Worm (Caenorhabditis elegans) whole organism, L3 larva: ENCODE measurements around the gene C34B4.4.
A peak's percentile ranks its signal among the peaks of the same experiment; 100 is the strongest.

ENCODE experiments used
- R02D3.7 ChIP-seq: fragments of 150-350 bp; optimal IDR thresholded peaks from 2 replicates; lab custom pipeline; 2014; ENCODE audit warnings: missing biosample characterization, missing genetic modification characterization
- ZK546.5 ChIP-seq: sonication (generic microtip); optimal IDR thresholded peaks from 2 replicates; lab custom pipeline; 2017; ENCODE audit warnings: missing biosample characterization, missing genetic modification characterization
- ama-1 ChIP-seq: fragments of 150-350 bp; optimal IDR thresholded peaks from 2 replicates; lab custom pipeline; 2018
- ceh-16 ChIP-seq: sonication (generic microtip); optimal IDR thresholded peaks from 2 replicates; lab custom pipeline; 2017; ENCODE audit warnings: missing biosample characterization, missing genetic modification characterization
- ceh-28 ChIP-seq: fragments of 150-350 bp; optimal IDR thresholded peaks from 2 replicates; lab custom pipeline; 2014; ENCODE audit warnings: missing biosample characterization, missing genetic modification reagents, missing genetic modification characterization
- ceh-82 ChIP-seq: fragments of 150-350 bp; optimal IDR thresholded peaks from 2 replicates; lab custom pipeline; 2014; ENCODE audit warnings: missing biosample characterization, missing genetic modification characterization
- daf-12 ChIP-seq: fragments of 150-350 bp; optimal IDR thresholded peaks from 2 replicates; lab custom pipeline; 2014; ENCODE audit warnings: missing biosample characterization, missing genetic modification reagents, missing genetic modification characterization
- elt-2 ChIP-seq: sonication (generic microtip); optimal IDR thresholded peaks from 2 replicates; lab custom pipeline; 2016; ENCODE audit warnings: missing genetic modification reagents, mild to moderate bottlenecking, missing genetic modification characterization, missing compliant biosample characterization
- elt-3 ChIP-seq, 3 experiments: fragments of 150-350 bp in 1 of 3; sonication (generic microtip) in 2 of 3; optimal IDR thresholded peaks; 2 replicates in 2 of 3; 4 replicates in 1 of 3; lab custom pipeline; 2014 to 2017; ENCODE audit warnings: missing biosample characterization in 3 of 3, missing genetic modification characterization in 3 of 3
- fkh-10 ChIP-seq: sonication (generic microtip); optimal IDR thresholded peaks from 2 replicates; lab custom pipeline; 2017; ENCODE audit warnings: missing biosample characterization, missing genetic modification reagents, missing genetic modification characterization
- fos-1 ChIP-seq: fragments of 150-350 bp; optimal IDR thresholded peaks from 2 replicates; lab custom pipeline; 2014; ENCODE audit warnings: missing biosample characterization, missing genetic modification characterization
- jun-1 ChIP-seq: fragments of 150-350 bp; optimal IDR thresholded peaks from 2 replicates; lab custom pipeline; 2014; ENCODE audit warnings: missing biosample characterization, missing genetic modification reagents, missing genetic modification characterization
- lin-39 ChIP-seq: fragments of 150-350 bp; optimal IDR thresholded peaks from 2 replicates; lab custom pipeline; 2018; ENCODE audit warnings: missing biosample characterization, missing genetic modification reagents, missing genetic modification characterization
- lsy-12 ChIP-seq: sonication (generic microtip); optimal IDR thresholded peaks from 2 replicates; lab custom pipeline; 2016; ENCODE audit warnings: mild to moderate bottlenecking, missing genetic modification characterization, missing compliant biosample characterization
- mdl-1 ChIP-seq: fragments of 150-350 bp; optimal IDR thresholded peaks from 2 replicates; lab custom pipeline; 2014; ENCODE audit warnings: missing biosample characterization, missing genetic modification characterization
- nfya-1 ChIP-seq: sonication (generic microtip); optimal IDR thresholded peaks from 2 replicates; lab custom pipeline; 2017; ENCODE audit warnings: missing genetic modification characterization, mild to moderate bottlenecking, missing compliant biosample characterization, antibody characterized with exemption, moderate library complexity; ENCODE audit not compliant: insufficient read depth
- nhr-11 ChIP-seq: fragments of 150-350 bp; optimal IDR thresholded peaks from 2 replicates; lab custom pipeline; 2014; ENCODE audit warnings: missing biosample characterization, missing genetic modification characterization
- nhr-12 ChIP-seq: fragments of 150-350 bp; optimal IDR thresholded peaks from 2 replicates; lab custom pipeline; 2014; ENCODE audit warnings: missing biosample characterization, missing genetic modification characterization
- nhr-23 ChIP-seq: fragments of 150-350 bp; optimal IDR thresholded peaks from 2 replicates; lab custom pipeline; 2014; ENCODE audit warnings: missing biosample characterization, missing genetic modification reagents, missing genetic modification characterization
- nhr-25 ChIP-seq: sonication (generic microtip); optimal IDR thresholded peaks from 2 replicates; lab custom pipeline; 2017; ENCODE audit warnings: missing biosample characterization, missing genetic modification characterization
- nhr-28 ChIP-seq: fragments of 150-350 bp; optimal IDR thresholded peaks from 2 replicates; lab custom pipeline; 2014; ENCODE audit warnings: missing biosample characterization, missing genetic modification characterization
- nhr-43 ChIP-seq: sonication (generic microtip); optimal IDR thresholded peaks from 2 replicates; lab custom pipeline; 2016; ENCODE audit warnings: mild to moderate bottlenecking, missing genetic modification characterization, missing compliant biosample characterization; ENCODE audit not compliant: poor library complexity, severe bottlenecking
- nhr-67 ChIP-seq: fragments of 150-350 bp; optimal IDR thresholded peaks from 2 replicates; lab custom pipeline; 2014; ENCODE audit warnings: missing biosample characterization, missing genetic modification characterization
- nhr-76 ChIP-seq: fragments of 150-350 bp; sonication (generic microtip); optimal IDR thresholded peaks from 5 replicates; lab custom pipeline; 2014; ENCODE audit warnings: missing biosample characterization, missing genetic modification characterization
- nhr-77 ChIP-seq: fragments of 150-350 bp; optimal IDR thresholded peaks from 2 replicates; lab custom pipeline; 2014; ENCODE audit warnings: missing biosample characterization, missing genetic modification characterization
- pha-4 ChIP-seq: fragments of 150-350 bp; optimal IDR thresholded peaks from 2 replicates; lab custom pipeline; 2014; ENCODE audit warnings: missing biosample characterization, missing genetic modification reagents, missing genetic modification characterization
- pqm-1 ChIP-seq: fragments of 150-350 bp; optimal IDR thresholded peaks from 2 replicates; lab custom pipeline; 2017; ENCODE audit warnings: missing biosample characterization, missing genetic modification characterization, inconsistent platforms
- sea-2 ChIP-seq: fragments of 150-350 bp; sonication (generic microtip); optimal IDR thresholded peaks from 4 replicates; lab custom pipeline; 2014; ENCODE audit warnings: missing biosample characterization, missing genetic modification reagents, missing genetic modification characterization
- skn-1 ChIP-seq: fragments of 150-350 bp; optimal IDR thresholded peaks from 2 replicates; lab custom pipeline; 2014; ENCODE audit warnings: missing biosample characterization, missing genetic modification characterization
- unc-62 ChIP-seq: fragments of 150-350 bp; sonication (generic microtip); optimal IDR thresholded peaks from 4 replicates; lab custom pipeline; 2014; ENCODE audit warnings: missing biosample characterization, missing genetic modification reagents, missing genetic modification characterization
- zag-1 ChIP-seq: fragments of 150-350 bp; optimal IDR thresholded peaks from 2 replicates; lab custom pipeline; 2014; ENCODE audit warnings: missing biosample characterization, missing genetic modification characterization
- ztf-11 ChIP-seq: fragments of 150-350 bp; optimal IDR thresholded peaks from 2 replicates; lab custom pipeline; 2014; ENCODE audit warnings: missing biosample characterization, missing genetic modification characterization
- ztf-4 ChIP-seq: fragments of 150-350 bp; optimal IDR thresholded peaks from 2 replicates; lab custom pipeline; 2014; ENCODE audit warnings: missing biosample characterization, missing genetic modification characterization

The C34B4.4 gene

DNA sequence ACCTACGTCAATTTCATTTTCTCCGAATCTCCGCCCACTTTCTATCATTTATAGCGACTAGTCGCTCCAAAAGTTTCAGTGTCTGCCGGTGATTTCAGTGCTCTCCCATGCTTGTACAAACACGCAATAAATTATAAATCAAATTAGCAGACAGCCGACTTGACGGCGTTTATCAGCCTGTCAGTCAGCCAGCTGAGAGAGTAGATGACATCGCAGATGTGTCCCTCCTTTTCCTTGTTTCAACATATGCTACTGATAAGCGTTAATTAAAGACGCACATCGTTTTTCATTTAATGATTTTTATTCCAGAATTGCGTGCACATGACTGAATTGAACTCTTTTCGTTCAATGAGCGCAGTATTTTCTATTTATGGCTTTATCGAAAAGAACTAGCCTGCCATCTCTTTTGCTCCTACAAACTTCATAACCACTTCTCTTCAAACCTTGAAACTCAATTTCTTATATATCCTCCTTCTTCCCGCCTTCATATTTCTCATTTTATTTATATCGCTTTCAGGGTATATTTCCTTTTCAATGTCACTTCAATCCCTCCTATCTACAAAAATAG, 46.9 kb upstream of the C34B4.4 start, which contains the start of gene lap-2:
Gene lap-2 (plus strand): TSS at position 518 of the 568 bp plus-strand sequence.
- TF ChIP-seq nhr-25 (tag; lab: Kevin White, UChicago) = no peak
- peak; percentile 14 for TF ChIP-seq pha-4 (tag; lab: Kevin White, UChicago)
- no peak for TF ChIP-seq R02D3.7 (tag; lab: Kevin White, UChicago)
- peak; percentile 62 for TF ChIP-seq ama-1 (lab: Kevin White, UChicago)
- peak; percentile 94 for TF ChIP-seq elt-2
- TF ChIP-seq unc-62 (GFP tag; lab: Kevin White, UChicago) = peak; percentile 20
- peak; percentile 89 for TF ChIP-seq pqm-1 (tag; lab: Kevin White, UChicago)
- no peak for TF ChIP-seq nhr-28 (tag; lab: Kevin White, UChicago)
- TF ChIP-seq jun-1 (tag; lab: Kevin White, UChicago) = peak; percentile 37

DNA sequence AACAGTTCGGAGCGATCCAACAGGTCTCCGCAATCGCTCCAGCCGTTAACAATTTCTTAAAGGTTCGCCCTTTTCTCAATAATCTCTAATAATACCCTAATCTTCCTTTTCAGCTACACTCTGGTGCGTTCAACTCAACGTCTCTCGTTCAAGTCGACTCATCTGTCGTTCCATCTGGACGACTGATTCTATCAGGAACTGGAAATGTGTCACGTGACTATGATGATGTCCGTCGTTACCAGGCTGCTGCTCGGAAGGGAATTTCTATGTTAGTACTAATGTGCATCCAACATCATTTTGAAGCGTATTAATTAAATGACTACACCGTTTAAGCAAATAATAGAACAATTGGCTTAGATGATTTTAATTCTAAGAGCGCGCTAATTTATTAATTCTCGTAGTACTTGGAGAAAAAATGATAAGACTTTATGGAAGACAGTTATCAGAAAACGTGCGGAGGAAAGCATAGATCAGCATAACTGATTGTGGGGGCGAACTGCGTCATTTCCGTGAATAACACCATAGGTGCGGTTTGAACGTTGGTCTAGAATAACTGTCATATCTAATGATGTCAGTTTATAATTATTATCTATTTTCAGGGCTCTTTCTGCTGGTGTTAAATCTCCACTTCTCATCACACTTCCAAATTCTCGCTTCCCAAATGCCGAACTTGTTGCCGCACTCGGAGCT, 46.2 kb upstream of the C34B4.4 start:
- TF ChIP-seq elt-2 (peak; percentile 77), pqm-1 (tag; lab: Kevin White, UChicago) (peak; percentile 62), pha-4 (tag; lab: Kevin White, UChicago) (peak; percentile 18), ceh-28 (tag; lab: Kevin White, UChicago) (no peak), unc-62 (GFP tag; lab: Kevin White, UChicago) (no peak), ztf-4 (tag; lab: Kevin White, UChicago) (no peak), R02D3.7 (tag; lab: Kevin White, UChicago) (no peak), daf-12 (tag; lab: Kevin White, UChicago) (no peak), skn-1 (tag; lab: Kevin White, UChicago) (no peak)

DNA sequence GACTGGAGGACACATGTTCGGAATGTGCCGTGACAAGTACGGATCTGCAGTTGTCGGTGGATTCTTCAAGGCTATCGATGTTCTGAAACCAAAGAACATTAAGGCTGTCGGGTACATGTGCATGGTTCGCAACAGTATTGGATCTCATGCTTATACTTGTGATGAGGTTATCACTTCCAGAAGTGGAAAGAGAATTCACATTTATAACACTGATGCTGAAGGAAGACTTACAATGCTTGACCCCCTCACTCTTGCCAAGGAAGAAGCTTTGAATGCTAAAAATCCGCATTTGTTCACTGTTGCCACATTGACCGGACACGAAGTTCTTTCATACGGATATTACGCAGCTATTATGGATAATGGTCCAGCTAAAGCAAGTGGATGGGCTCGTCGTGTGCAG, 45.2 kb upstream of the C34B4.4 start:
- TF ChIP-seq nhr-25 (tag; lab: Kevin White, UChicago) (no peak), sea-2 (GFP tag; lab: Kevin White, UChicago) (no peak), pqm-1 (tag; lab: Kevin White, UChicago) (no peak), fos-1 (tag; lab: Kevin White, UChicago) (no peak), ama-1 (lab: Kevin White, UChicago) (peak; percentile 9), fkh-10 (GFP tag; lab: Kevin White, UChicago) (no peak), zag-1 (tag; lab: Kevin White, UChicago) (no peak)

DNA sequence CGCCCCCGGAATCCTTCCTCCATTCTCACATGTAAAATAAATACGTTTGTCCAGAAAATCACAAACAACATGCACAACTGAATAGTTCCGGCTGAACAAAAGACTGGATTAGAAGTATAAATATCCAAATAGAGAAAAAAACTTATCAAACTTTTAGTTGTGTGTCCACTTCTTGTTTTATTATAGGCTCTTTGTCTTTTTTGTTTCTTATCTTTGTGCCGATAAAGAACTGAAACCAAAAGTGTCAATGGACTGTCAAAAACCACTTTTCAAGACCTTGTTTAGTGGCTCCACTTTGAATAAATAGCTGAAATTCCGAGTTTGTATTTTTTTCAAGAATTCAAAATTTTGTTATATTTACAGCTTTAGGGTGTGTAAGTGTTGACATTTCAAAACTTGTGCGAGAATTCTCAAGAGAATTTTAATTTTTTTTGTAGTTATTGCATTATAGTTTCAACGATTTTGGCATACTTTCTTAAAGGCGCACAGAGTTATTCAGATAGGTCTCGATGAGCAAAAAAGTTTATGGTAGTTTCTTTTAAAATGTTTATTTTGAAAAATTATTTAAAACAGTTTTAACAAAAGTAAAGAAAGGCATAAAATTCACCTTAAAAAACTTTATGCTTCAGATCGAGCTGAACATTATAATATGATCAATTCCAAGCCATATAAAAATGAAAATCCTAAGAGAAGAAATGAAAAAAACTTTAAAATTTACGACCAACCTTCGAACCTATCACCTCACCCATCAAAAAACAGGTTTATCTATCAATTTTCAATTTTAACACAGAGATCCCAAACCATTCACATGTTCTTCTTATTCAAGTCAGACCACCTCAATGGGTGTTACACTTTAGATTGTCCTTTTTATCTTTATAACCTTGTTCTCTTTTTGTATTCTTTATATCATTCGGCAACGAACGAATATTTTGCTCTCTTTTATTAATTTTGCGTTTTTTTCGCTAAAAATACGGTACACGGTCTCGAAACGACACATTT, 43.8 kb upstream of the C34B4.4 start:
- TF ChIP-seq nhr-43 = peak; percentile 59
- TF ChIP-seq nhr-76 (tag; lab: Kevin White, UChicago) = no peak
- TF ChIP-seq elt-2 = peak; percentile 78
- no peak for TF ChIP-seq ZK546.5 (tag; lab: Kevin White, UChicago)
- TF ChIP-seq lsy-12 (tag; lab: Kevin White, UChicago) = no peak
- TF ChIP-seq pqm-1 (tag; lab: Kevin White, UChicago) = peak; percentile 46
- TF ChIP-seq unc-62 (GFP tag; lab: Kevin White, UChicago) = no peak
- no peak for TF ChIP-seq nhr-12 (tag; lab: Kevin White, UChicago)
- TF ChIP-seq ceh-28 (tag; lab: Kevin White, UChicago) = no peak
- TF ChIP-seq nhr-23 (tag; lab: Kevin White, UChicago) = peak; percentile 36
- TF ChIP-seq nhr-67 (tag; lab: Kevin White, UChicago) = no peak
- peak; percentile 31 for TF ChIP-seq nhr-25 (tag; lab: Kevin White, UChicago)
- no peak for TF ChIP-seq mdl-1 (tag; lab: Kevin White, UChicago)
- no peak for TF ChIP-seq skn-1 (tag; lab: Kevin White, UChicago)
- TF ChIP-seq lin-39 = no peak
- TF ChIP-seq ztf-4 (tag; lab: Kevin White, UChicago) = no peak
- TF ChIP-seq ceh-16 (tag; lab: Kevin White, UChicago) = no peak
- no peak for TF ChIP-seq elt-3 (tag; optimal IDR thresholded peaks at IDR 0.05; lab: Kevin White, UChicago)
- TF ChIP-seq ztf-11 (tag; lab: Kevin White, UChicago) = no peak
- no peak for TF ChIP-seq nfya-1 (tag; lab: Kevin White, UChicago)
- peak; percentile 3 for TF ChIP-seq pha-4 (tag; lab: Kevin White, UChicago)
- TF ChIP-seq ceh-82 = no peak
- no peak for TF ChIP-seq nhr-77 (tag; lab: Kevin White, UChicago)
- no peak for TF ChIP-seq R02D3.7 (tag; lab: Kevin White, UChicago)
- TF ChIP-seq nhr-11 (tag; lab: Kevin White, UChicago) = no peak
